Worm (Caenorhabditis elegans) whole organism, late embryonic: Measurements from ENCODE around the gene Y73B6BL.37.

Source experiments
- F13H6.1 ChIP-seq: sonication (generic microtip); optimal IDR thresholded peaks from 2 replicates; lab custom pipeline; 2016; ENCODE audit warnings: missing genetic modification characterization, missing compliant biosample characterization
- K09A11.1 ChIP-seq: sonication (generic microtip); optimal IDR thresholded peaks from 2 replicates; lab custom pipeline; 2017; ENCODE audit warnings: antibody characterized with exemption, mild to moderate bottlenecking, missing genetic modification characterization, missing compliant biosample characterization; ENCODE audit not compliant: insufficient read depth
- ama-1 ChIP-seq: fragments of 150-350 bp; optimal IDR thresholded peaks from 2 replicates; lab custom pipeline; 2014
- ceh-14 ChIP-seq: sonication (generic microtip); optimal IDR thresholded peaks from 2 replicates; lab custom pipeline; 2016; ENCODE audit warnings: missing genotype, missing genetic modification characterization, missing compliant biosample characterization
- ceh-18 ChIP-seq: sonication (generic microtip); optimal IDR thresholded peaks from 2 replicates; lab custom pipeline; 2016; ENCODE audit warnings: missing genetic modification characterization, missing compliant biosample characterization
- ceh-19 ChIP-seq: fragments of 200-800 bp; sonication (Bioruptor generic); optimal IDR thresholded peaks from 2 replicates; lab custom pipeline; 2018; ENCODE audit warnings: mild to moderate bottlenecking, missing genetic modification characterization, missing compliant biosample characterization
- ceh-24 ChIP-seq: sonication (generic microtip); optimal IDR thresholded peaks from 2 replicates; lab custom pipeline; 2016; ENCODE audit warnings: mild to moderate bottlenecking, missing genetic modification characterization, missing compliant biosample characterization
- ceh-30 ChIP-seq: fragments of 150-350 bp; optimal IDR thresholded peaks from 2 replicates; lab custom pipeline; 2014; ENCODE audit warnings: missing biosample characterization, missing genetic modification characterization
- ceh-31 ChIP-seq: sonication (generic microtip); optimal IDR thresholded peaks from 2 replicates; lab custom pipeline; 2016; ENCODE audit warnings: missing genetic modification characterization, missing compliant biosample characterization
- ceh-34 ChIP-seq: sonication (generic microtip); optimal IDR thresholded peaks from 2 replicates; lab custom pipeline; 2016; ENCODE audit warnings: mild to moderate bottlenecking, missing genetic modification characterization, missing compliant biosample characterization
- ceh-45 ChIP-seq: fragments of 200-800 bp; sonication (Bioruptor generic); IDR thresholded peaks from 2 replicates; pipeline ENCODE4 v1.3.6; 2022; ENCODE audit warnings: missing genetic modification reagents, missing genetic modification characterization, missing compliant biosample characterization
- ceh-6 ChIP-seq: fragments of 200-800 bp; sonication (Bioruptor generic); optimal IDR thresholded peaks from 2 replicates; lab custom pipeline; 2018; ENCODE audit warnings: mild to moderate bottlenecking, missing genetic modification characterization, missing compliant biosample characterization
- ceh-9 ChIP-seq: sonication (generic microtip); optimal IDR thresholded peaks from 2 replicates; lab custom pipeline; 2016; ENCODE audit warnings: mild to moderate bottlenecking, missing genetic modification characterization, inconsistent platforms, missing compliant biosample characterization
- che-1 ChIP-seq: sonication (generic microtip); optimal IDR thresholded peaks from 2 replicates; lab custom pipeline; 2016; ENCODE audit warnings: mild to moderate bottlenecking, missing genetic modification characterization, missing compliant biosample characterization
- dmd-4 ChIP-seq: sonication (generic microtip); optimal IDR thresholded peaks from 2 replicates; lab custom pipeline; 2016; ENCODE audit warnings: borderline replicate concordance, missing genetic modification characterization, missing compliant biosample characterization
- elt-2 ChIP-seq: sonication (generic microtip); optimal IDR thresholded peaks from 2 replicates; lab custom pipeline; 2016; ENCODE audit warnings: missing genetic modification reagents, missing genetic modification characterization, missing compliant biosample characterization
- elt-4 ChIP-seq: sonication (generic microtip); optimal IDR thresholded peaks from 2 replicates; lab custom pipeline; 2016; ENCODE audit warnings: missing genetic modification characterization, missing compliant biosample characterization
- eyg-1 ChIP-seq: sonication (generic microtip); optimal IDR thresholded peaks from 2 replicates; lab custom pipeline; 2016; ENCODE audit warnings: missing genotype, missing genetic modification characterization, missing compliant biosample characterization
- fax-1 ChIP-seq: sonication (generic microtip); optimal IDR thresholded peaks from 2 replicates; lab custom pipeline; 2016; ENCODE audit warnings: missing genotype, missing genetic modification characterization, missing compliant biosample characterization
- fkh-6 ChIP-seq: sonication (generic microtip); optimal IDR thresholded peaks from 2 replicates; lab custom pipeline; 2016; ENCODE audit warnings: missing genetic modification characterization, missing compliant biosample characterization
- lim-6 ChIP-seq: sonication (generic microtip); optimal IDR thresholded peaks from 2 replicates; lab custom pipeline; 2016; ENCODE audit warnings: missing genetic modification characterization, missing compliant biosample characterization
- lin-11 ChIP-seq: fragments of 200-800 bp; sonication (Bioruptor generic); optimal IDR thresholded peaks from 2 replicates; lab custom pipeline; 2018; ENCODE audit warnings: mild to moderate bottlenecking, missing genetic modification characterization, missing compliant biosample characterization
- madf-2 ChIP-seq: sonication (generic microtip); optimal IDR thresholded peaks from 2 replicates; lab custom pipeline; 2017; ENCODE audit warnings: missing genetic modification characterization, missing compliant biosample characterization
- nfya-1 ChIP-seq: sonication (generic microtip); optimal IDR thresholded peaks from 2 replicates; lab custom pipeline; 2017; ENCODE audit warnings: missing genetic modification characterization, mild to moderate bottlenecking, missing compliant biosample characterization, antibody characterized with exemption, moderate library complexity
- nhr-11 ChIP-seq: fragments of 150-350 bp; optimal IDR thresholded peaks from 2 replicates; lab custom pipeline; 2014; ENCODE audit warnings: missing biosample characterization, missing genetic modification characterization
- npax-4 ChIP-seq: sonication (generic microtip); optimal IDR thresholded peaks from 2 replicates; lab custom pipeline; 2016; ENCODE audit warnings: missing genetic modification characterization, missing compliant biosample characterization
- odd-2 ChIP-seq: sonication (generic microtip); optimal IDR thresholded peaks from 2 replicates; lab custom pipeline; 2017; ENCODE audit warnings: antibody characterized with exemption, mild to moderate bottlenecking, missing genetic modification characterization, missing compliant biosample characterization
- pat-9 ChIP-seq: fragments of 200-800 bp; sonication (Bioruptor generic); optimal IDR thresholded peaks from 2 replicates; lab custom pipeline; 2018; ENCODE audit warnings: mild to moderate bottlenecking, missing genetic modification characterization, moderate library complexity, missing compliant biosample characterization
- pha-2 ChIP-seq: sonication (generic microtip); optimal IDR thresholded peaks from 2 replicates; lab custom pipeline; 2017; ENCODE audit warnings: mild to moderate bottlenecking, missing genetic modification characterization, missing compliant biosample characterization
- ref-2 ChIP-seq: sonication (generic microtip); optimal IDR thresholded peaks from 2 replicates; lab custom pipeline; 2016; ENCODE audit warnings: missing genetic modification characterization, missing compliant biosample characterization
- rnt-1 ChIP-seq: sonication (generic microtip); optimal IDR thresholded peaks from 2 replicates; lab custom pipeline; 2016; ENCODE audit warnings: missing genetic modification characterization, missing compliant biosample characterization
- sdc-2 ChIP-seq: sonication (generic microtip); optimal IDR thresholded peaks from 2 replicates; lab custom pipeline; 2016; ENCODE audit warnings: missing genotype, missing genetic modification characterization, missing compliant biosample characterization
- tbx-2 ChIP-seq: sonication (generic microtip); optimal IDR thresholded peaks from 2 replicates; lab custom pipeline; 2016; ENCODE audit warnings: missing genetic modification characterization, missing compliant biosample characterization
- tbx-7 ChIP-seq: sonication (generic microtip); optimal IDR thresholded peaks from 2 replicates; lab custom pipeline; 2016; ENCODE audit warnings: missing genotype, missing genetic modification characterization, missing compliant biosample characterization
- unc-42 ChIP-seq: sonication (generic microtip); optimal IDR thresholded peaks from 2 replicates; lab custom pipeline; 2016; ENCODE audit warnings: missing genotype, missing genetic modification characterization, missing compliant biosample characterization
- unc-55 ChIP-seq: sonication (generic microtip); optimal IDR thresholded peaks from 2 replicates; lab custom pipeline; 2017; ENCODE audit warnings: missing biosample characterization, missing genetic modification reagents, missing genetic modification characterization
- unc-86 ChIP-seq: sonication (generic microtip); optimal IDR thresholded peaks from 2 replicates; lab custom pipeline; 2016; ENCODE audit warnings: missing genetic modification characterization, missing compliant biosample characterization

The Y73B6BL.37 gene

ce11 chrIV:6502725-6503124, 15.6 kb downstream of the Y73B6BL.37 start:
- no peak for TF ChIP-seq ceh-14 (tag; lab: Kevin White, UChicago)
- TF ChIP-seq ceh-6 = no peak
- TF ChIP-seq odd-2 = no peak
- TF ChIP-seq rnt-1 = no peak
- peak; percentile 26 for TF ChIP-seq elt-2
- no peak for TF ChIP-seq unc-55 (GFP tag; lab: Kevin White, UChicago)

- TF ChIP-seq unc-42 (tag; lab: Kevin White, UChicago) (no peak), tbx-2 (tag; lab: Kevin White, UChicago) (no peak)
These were observed 19.3 kb downstream of the Y73B6BL.37 start, which contains the start of gene pqn-89 for ce11 chrIV:6506424-6506823. Gene pqn-89 (plus strand): TSS chrIV:6506724.

- no peak for TF ChIP-seq dmd-4 (tag; lab: Kevin White, UChicago)
- no peak for TF ChIP-seq pat-9 (tag; lab: Kevin White, UChicago)
- TF ChIP-seq nhr-11 (tag; lab: Kevin White, UChicago) = no peak
These were observed 24.6 kb downstream of the Y73B6BL.37 start for ce11 chrIV:6511767-6512166.

- TF ChIP-seq F13H6.1 = no peak
- no peak for TF ChIP-seq elt-2
- TF ChIP-seq elt-4 = no peak
- no peak for TF ChIP-seq madf-2 (tag; lab: Kevin White, UChicago)
- no peak for TF ChIP-seq lin-11 (tag; lab: Kevin White, UChicago)
- no peak for TF ChIP-seq unc-86
- TF ChIP-seq dmd-4 (tag; lab: Kevin White, UChicago) = no peak
- TF ChIP-seq fax-1 (tag; lab: Kevin White, UChicago) = no peak
- TF ChIP-seq ceh-14 (tag; lab: Kevin White, UChicago) = no peak
- TF ChIP-seq ceh-18 (tag; lab: Kevin White, UChicago) = no peak
- TF ChIP-seq eyg-1 = no peak
- no peak for TF ChIP-seq tbx-2 (tag; lab: Kevin White, UChicago)
- TF ChIP-seq ceh-30 (tag; lab: Kevin White, UChicago) = no peak
These were observed 27.6 kb downstream of the Y73B6BL.37 start for ce11 chrIV:6514700-6515099.

ce11 chrIV:6517859-6518258, 30.7 kb downstream of the Y73B6BL.37 start, which contains the start of gene C01G5.7:
Gene C01G5.7 (plus strand): TSS chrIV:6518159.
- no peak for TF ChIP-seq ceh-24 (tag; lab: Kevin White, UChicago)
- TF ChIP-seq che-1 (tag; lab: Kevin White, UChicago) = no peak
- no peak for TF ChIP-seq ama-1 (lab: Kevin White, UChicago)
- no peak for TF ChIP-seq ceh-34 (tag; lab: Kevin White, UChicago)
- TF ChIP-seq ref-2 (tag; lab: Kevin White, UChicago) = no peak
- no peak for TF ChIP-seq ceh-9 (tag; lab: Kevin White, UChicago)
- no peak for TF ChIP-seq lin-11 (tag; lab: Kevin White, UChicago)
- no peak for TF ChIP-seq ceh-45 (GFP tag; lab: Robert Waterston, UW)
- TF ChIP-seq elt-2 = no peak

DNA sequence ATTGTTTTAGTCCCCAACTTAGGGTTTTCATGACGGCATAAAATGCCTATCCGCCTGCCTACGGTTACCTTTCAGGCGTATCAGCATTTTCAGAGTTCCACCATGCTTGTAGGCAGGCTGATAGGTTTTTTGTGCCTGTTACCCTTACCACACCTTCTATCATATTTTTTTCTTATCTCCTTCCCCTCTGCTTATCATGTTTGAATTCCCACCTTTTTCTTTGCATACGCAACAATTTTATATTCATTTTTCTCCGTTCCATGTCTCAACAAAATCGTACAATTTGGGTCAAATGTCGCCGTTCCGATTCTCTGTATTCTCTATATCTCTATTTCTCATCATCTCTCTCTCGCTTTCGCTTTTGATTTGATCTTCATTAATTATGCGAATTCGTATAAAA, 32.4 kb downstream of the Y73B6BL.37 start, which contains the start of gene C01G5.9:
C01G5.9 (plus strand) TSS at position 301 of the 400 bp plus-strand sequence.
- TF ChIP-seq ceh-14 (tag; lab: Kevin White, UChicago) = no peak
- TF ChIP-seq elt-2 = peak; percentile 49

DNA sequence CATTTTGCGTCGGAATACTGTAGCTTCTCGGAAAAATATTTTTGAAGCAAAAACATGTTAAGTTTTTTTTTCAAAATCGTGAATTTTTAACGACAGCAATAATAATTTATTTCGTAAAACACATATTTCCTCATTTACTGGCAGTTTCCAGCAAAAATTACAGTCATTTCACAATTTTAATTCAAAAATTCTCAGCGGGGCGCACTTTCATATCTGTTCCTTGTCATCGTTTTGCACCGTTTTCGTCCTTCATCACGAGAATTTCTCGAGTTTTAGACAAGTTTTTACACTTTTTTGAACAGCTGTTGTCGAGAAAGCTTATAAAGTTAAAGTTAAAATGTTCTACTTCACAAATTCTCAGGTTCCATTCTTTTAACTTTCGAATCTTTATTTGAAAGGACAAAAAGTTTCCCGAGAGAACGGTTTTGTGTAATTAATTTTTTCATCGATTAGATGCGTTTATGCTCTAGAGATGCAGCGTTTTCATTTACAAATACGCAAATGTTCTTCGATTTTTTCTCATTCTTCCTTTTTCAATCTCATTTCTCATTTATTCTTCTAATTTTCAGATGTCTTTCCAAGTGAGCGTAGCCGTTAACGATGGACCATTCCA, 35.3 kb downstream of the Y73B6BL.37 start, which contains the start of gene ddi-1:
ddi-1 (plus strand) TSS at position 563 of the 613 bp plus-strand sequence.
- no peak for TF ChIP-seq ceh-31 (tag; lab: Kevin White, UChicago)
- TF ChIP-seq lin-11 (tag; lab: Kevin White, UChicago) = no peak
- no peak for TF ChIP-seq ceh-19 (GFP tag; lab: Kevin White, UChicago)
- TF ChIP-seq fkh-6 (tag; lab: Kevin White, UChicago) = no peak
- no peak for TF ChIP-seq ceh-18 (tag; lab: Kevin White, UChicago)
- TF ChIP-seq K09A11.1 = no peak
- TF ChIP-seq fax-1 (tag; lab: Kevin White, UChicago) = no peak
- no peak for TF ChIP-seq pha-2 (tag; lab: Kevin White, UChicago)
- TF ChIP-seq madf-2 (tag; lab: Kevin White, UChicago) = no peak
- TF ChIP-seq sdc-2 (tag; lab: Kevin White, UChicago) = no peak
- TF ChIP-seq eyg-1 = no peak
- no peak for TF ChIP-seq che-1 (tag; lab: Kevin White, UChicago)
- TF ChIP-seq lim-6 (tag; lab: Kevin White, UChicago) = no peak
- no peak for TF ChIP-seq unc-86
- no peak for TF ChIP-seq tbx-7 (tag; lab: Kevin White, UChicago)
- no peak for TF ChIP-seq ceh-9 (tag; lab: Kevin White, UChicago)
- TF ChIP-seq npax-4 (tag; lab: Kevin White, UChicago) = no peak
- TF ChIP-seq nfya-1 (tag; lab: Kevin White, UChicago) = no peak
- TF ChIP-seq, all 69 proteins: peak for 0
